Worm (Caenorhabditis elegans): ENCODE data around the gene fbxb-53.

- TF ChIP-seq pha-4 (tag; optimal IDR thresholded peaks at IDR 0.05) = no peak
- TF ChIP-seq pag-3 (tag; optimal IDR thresholded peaks at IDR 0.05; ENCODE audit: borderline replicate concordance) = no peak
- no peak for TF ChIP-seq sox-4 (tag; optimal IDR thresholded peaks at IDR 0.05)
- TF ChIP-seq pqm-1 (tag; optimal IDR thresholded peaks at IDR 0.05) = no peak
- TF ChIP-seq unc-42 (tag; optimal IDR thresholded peaks at IDR 0.05) = no peak
- TF ChIP-seq lin-11 (tag; optimal IDR thresholded peaks at IDR 0.05) = no peak
- no peak for TF ChIP-seq lim-6 (tag; optimal IDR thresholded peaks at IDR 0.05)
These were observed 28.1 kb downstream of the fbxb-53 start, which contains the start of gene C08F1.11 for ce11 chrII:1784799-1785198.

Data from whole organism, late embryonic.